Worm (Caenorhabditis elegans) whole organism, young adult: ENCODE data around the gene F10E9.12.

ENCODE experiments used
- attf-3 ChIP-seq: fragments of 200-800 bp; sonication (Bioruptor generic); conservative IDR thresholded peaks from 2 replicates; pipeline ENCODE4 v1.3.6; 2022; ENCODE audit warnings: missing genetic modification reagents, missing genetic modification characterization, missing compliant biosample characterization
- hlh-12 ChIP-seq: sonication (generic microtip); optimal IDR thresholded peaks from 2 replicates; lab custom pipeline; 2016; ENCODE audit warnings: missing genetic modification characterization, missing compliant biosample characterization
- hlh-26 ChIP-seq: fragments of 200-800 bp; sonication (Bioruptor generic); conservative IDR thresholded peaks from 2 replicates; pipeline ENCODE4 v1.3.6; 2022; ENCODE audit warnings: missing genetic modification reagents, missing genetic modification characterization, missing compliant biosample characterization
- mxl-1 ChIP-seq: sonication (generic microtip); optimal IDR thresholded peaks from 2 replicates; lab custom pipeline; 2016; ENCODE audit warnings: missing genetic modification characterization, missing compliant biosample characterization
- unc-62 ChIP-seq: fragments of 150-350 bp; optimal IDR thresholded peaks from 2 replicates; lab custom pipeline; 2014; ENCODE audit warnings: missing biosample characterization, missing genetic modification reagents, missing genetic modification characterization

- no peak for TF ChIP-seq attf-3 (GFP tag; lab: Robert Waterston, UW)
- TF ChIP-seq hlh-26 (GFP tag; lab: Robert Waterston, UW) = no peak
- TF ChIP-seq unc-62 = no peak
- no peak for TF ChIP-seq mxl-1 (tag; lab: Kevin White, UChicago)
- TF ChIP-seq hlh-12 (tag; lab: Kevin White, UChicago) = no peak
These were observed 7.4 kb downstream of the F10E9.12 start, which contains the start of the genes mrps-18A and ZC262.2 for ce11 chrIII:8331779-8332178.
